Fruit fly (Drosophila melanogaster) S2 (cell line): ENCODE measurements around the gene CG1239.

ENCODE experiments used
- CG8478 ChIP-seq: fragments of >200 bp; optimal IDR thresholded peaks from 2 replicates; lab custom pipeline; 2018
- CTCF ChIP-seq, 2 experiments: fragments of >200 bp; optimal IDR thresholded peaks; 2 replicates each; lab custom pipeline; 2018

CG1239 gene

DNA sequence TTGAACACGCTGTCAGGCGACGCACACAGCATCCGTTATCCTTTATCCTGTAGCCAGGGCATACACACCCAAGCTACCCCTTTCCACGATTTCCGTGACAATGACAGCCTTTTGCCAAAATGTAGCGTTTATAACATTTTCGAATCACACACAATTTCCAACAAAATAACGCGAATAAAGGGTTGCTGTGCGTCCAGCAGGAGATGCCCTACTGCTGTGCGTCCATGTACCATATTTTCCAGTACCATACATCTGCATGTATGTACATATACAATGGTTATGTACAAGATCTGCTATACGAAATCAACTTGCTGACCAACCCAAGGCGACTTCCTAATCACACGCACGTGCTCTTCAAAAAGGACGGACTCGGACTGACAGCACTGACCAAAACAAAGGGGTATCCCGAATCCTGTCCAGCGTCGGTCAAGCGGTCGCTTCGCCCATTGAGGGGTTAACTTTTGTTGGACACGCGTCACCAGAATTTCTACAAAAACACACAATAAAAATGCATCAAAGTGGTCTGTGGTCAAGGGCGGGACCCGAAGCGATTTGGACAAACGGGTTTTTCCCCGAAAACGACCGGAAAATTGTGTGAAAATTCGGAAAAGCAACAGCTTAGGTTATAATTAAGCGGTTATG, 5.5 kb upstream of the CG1239 start:
- no peak for TF ChIP-seq CTCF (optimal IDR thresholded peaks at IDR 0.05; lab: Kevin White, UChicago)
- no peak for TF ChIP-seq CG8478

DNA sequence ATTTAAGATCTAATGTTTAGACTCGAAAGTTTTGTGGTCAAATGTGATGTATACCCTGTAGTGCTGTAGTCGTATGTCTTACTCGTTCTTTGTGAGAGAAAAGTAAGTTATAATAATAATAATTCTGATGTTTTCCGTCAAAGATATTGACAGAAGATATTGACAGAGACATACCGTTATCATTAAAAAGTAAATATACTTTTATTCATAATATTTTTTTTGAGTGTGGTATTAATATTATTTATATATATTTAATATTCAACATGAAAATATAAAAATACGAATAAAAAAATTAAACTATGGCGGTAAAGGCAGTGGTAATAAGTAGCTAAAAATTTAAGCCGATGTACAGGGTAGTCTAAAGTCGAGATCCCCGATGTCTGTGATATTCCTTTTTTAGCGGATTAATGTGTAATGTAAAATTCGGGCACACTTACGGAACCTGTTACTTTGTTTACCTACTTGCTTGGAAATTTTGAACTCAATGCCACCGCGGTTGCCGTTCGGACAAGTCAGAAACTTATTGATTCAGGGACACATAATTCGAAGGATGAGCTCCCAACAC, 3.1 kb downstream of the CG1239 start, which contains the start of the genes CG2100 and CG1236:
Gene CG2100 (minus strand): TSS at position 51 of the 565 bp plus-strand sequence.
Gene CG1236 (plus strand): TSS at position 444 of the 565 bp plus-strand sequence.
- no peak for TF ChIP-seq CTCF (optimal IDR thresholded peaks at IDR 0.05; lab: Kevin White, UChicago)
- TF ChIP-seq CG8478 = no peak

DNA sequence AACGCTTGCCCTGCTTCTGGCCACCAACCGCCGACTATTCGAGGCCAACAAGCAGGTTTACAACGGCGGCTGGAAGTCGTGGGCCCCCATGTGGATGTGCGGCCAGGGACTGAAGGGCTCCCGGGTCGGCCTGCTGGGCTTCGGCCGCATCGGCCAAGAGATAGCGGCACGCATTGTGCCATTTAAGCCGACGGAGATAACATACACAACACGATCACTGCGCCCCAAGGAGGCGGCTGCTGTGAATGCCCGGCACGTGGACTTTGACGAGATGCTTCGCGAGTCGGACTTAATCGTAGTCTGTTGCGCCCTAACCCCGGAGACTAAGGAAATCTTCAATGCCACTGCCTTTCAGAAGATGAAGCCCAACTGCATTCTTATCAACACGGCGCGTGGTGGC, 4.0 kb downstream of the CG1239 start:
- TF ChIP-seq CG8478 = no peak
- no peak for TF ChIP-seq CTCF (optimal IDR thresholded peaks at IDR 0.05; lab: Kevin White, UChicago)

DNA sequence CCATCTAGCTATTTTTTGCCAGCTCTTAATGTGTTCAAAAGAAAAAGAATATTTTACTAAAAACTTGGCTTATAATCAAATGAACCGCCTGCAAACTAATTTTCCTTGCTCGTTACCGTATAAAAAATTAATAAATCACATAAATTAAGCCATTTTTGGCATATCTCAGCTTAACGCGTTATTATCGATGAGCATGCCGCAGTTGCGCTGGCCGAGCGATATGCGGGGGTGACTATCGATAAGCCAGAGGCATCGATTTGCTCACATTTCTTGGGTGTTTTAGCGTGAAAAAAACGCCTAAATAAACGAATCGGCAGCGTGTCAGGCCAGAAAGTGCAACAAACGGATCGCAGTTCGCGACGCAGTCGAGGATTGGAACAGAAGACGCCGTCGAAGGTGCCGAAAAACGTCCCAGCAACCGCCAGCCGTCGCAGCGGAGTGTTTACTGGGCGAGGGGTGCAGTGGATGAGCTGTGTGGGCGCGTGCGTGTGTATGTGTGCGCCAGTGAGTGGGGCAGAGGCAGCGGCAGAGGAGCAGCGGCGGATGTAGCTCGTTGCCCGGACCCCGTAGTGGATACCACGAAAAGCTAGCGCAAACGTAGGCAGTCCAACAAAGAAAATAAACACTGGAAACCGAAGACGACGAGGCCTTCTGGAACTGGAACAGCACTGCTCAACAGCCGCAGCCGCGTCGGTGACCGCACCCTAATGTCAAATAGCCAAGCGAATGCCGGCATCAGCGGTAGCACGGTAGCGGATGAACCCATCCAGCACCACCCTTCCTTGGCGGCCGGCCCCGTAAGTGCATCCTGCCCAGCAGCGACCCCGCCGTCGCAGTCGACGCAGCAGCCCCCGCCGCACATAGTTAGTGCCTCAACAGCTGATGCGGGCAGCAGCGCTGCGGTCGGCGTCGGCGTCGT, 9.2 kb downstream of the CG1239 start, which contains the start of the genes Sym and Madm:
Gene Sym (minus strand): TSS at position 199 of the 919 bp plus-strand sequence.
Gene Madm (plus strand): TSS at position 233 of the 919 bp plus-strand sequence.
- no peak for TF ChIP-seq CG8478
- TF ChIP-seq CTCF (optimal IDR thresholded peaks at IDR 0.05; lab: Kevin White, UChicago) = no peak

DNA sequence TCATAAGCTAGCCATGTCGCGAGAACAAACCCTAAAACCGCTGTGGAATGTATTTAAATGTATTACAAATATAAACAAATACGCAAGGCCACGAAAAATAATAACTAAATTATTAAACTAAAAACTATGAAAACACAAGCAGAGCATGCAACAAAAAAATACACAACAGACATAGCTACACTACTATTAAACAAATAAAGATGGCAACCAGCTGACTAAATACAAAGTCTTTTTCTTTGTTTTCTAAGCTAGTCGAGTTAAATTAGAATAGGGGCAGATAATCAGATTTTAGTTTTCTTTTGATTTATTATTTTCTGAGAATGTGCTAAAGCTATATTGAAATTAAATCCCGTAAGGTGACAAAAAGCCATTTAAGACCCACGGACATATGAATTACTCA, 13.3 kb downstream of the CG1239 start:
- TF ChIP-seq CG8478 (no peak), CTCF (optimal IDR thresholded peaks at IDR 0.05; lab: Kevin White, UChicago) (no peak)

DNA sequence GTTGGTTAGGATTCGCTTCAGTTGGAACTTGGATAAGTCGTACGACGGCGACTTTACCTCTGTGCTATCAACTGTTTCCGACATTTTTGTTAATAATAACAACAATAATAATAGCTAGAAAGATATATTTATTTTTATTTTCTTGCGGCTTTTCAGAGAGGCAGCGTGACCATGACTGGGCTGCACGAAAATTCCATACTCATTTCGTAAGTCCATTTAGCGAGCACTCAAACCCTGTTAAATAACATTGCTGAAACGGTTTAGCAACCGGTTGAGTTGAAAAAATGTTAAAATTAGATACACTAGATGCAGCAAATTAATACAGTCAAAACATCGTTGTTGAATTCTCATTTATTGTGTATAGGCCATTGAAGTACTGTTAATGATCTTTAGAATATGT, 21.3 kb downstream of the CG1239 start, which contains the start of gene Dcps:
Gene Dcps (minus strand): TSS at position 181 of the 400 bp plus-strand sequence.
- TF ChIP-seq CG8478 (no peak), CTCF (optimal IDR thresholded peaks at IDR 0.05; lab: Kevin White, UChicago) (no peak)

DNA sequence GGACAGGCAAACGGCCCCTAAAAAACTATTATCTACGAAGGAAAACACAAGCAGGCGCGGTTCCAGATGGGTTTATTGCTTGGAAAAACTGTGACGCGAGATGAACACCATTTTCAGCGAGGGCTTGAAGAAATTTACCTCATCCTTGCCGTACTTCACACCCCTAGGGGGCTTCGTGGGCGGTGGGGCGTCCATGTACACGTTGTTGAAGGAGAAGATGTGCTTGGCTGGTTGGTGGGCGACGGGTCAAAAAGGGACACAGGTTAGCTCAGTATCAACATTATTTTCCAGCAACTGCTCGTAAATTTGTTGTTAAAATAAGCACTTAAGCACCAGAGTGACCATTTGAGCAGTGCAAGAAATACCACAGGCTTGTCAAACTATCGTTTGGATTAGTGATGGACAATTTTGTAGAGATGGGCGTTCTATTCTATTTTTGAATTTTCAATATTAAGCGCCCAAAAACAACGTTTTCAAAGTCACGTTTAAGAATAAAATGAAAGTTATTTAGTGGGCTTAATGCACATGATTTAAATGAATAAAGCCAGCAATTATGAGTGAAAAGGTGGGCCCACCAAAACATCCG, 25.4 kb downstream of the CG1239 start, which contains the start of gene Sec8:
Gene Sec8 (minus strand): TSS at position 374 of the 586 bp plus-strand sequence.
- no peak for TF ChIP-seq CTCF (optimal IDR thresholded peaks at IDR 0.05; lab: Kevin White, UChicago)
- TF ChIP-seq CG8478 = no peak

DNA sequence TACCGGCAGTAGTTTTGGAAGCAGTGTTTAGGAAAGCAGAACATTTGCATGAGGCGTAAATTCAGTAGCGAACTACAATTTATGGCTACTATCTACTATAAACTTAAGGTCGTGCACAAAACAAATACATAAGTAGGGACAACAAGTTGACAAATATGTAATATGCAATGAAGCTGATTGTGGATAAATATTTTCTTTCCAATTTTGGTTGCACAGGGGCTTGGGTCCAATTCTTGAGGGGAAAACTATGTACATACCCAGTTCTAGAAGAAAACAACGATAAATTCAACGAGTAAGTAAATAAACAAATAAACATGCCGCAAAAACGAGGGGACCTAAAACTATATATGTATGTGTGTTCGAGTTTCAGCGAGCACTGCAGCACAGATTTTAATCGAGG, 27.7 kb downstream of the CG1239 start:
- TF ChIP-seq CTCF (optimal IDR thresholded peaks at IDR 0.05; lab: Kevin White, UChicago) = no peak
- TF ChIP-seq CG8478 = no peak

DNA sequence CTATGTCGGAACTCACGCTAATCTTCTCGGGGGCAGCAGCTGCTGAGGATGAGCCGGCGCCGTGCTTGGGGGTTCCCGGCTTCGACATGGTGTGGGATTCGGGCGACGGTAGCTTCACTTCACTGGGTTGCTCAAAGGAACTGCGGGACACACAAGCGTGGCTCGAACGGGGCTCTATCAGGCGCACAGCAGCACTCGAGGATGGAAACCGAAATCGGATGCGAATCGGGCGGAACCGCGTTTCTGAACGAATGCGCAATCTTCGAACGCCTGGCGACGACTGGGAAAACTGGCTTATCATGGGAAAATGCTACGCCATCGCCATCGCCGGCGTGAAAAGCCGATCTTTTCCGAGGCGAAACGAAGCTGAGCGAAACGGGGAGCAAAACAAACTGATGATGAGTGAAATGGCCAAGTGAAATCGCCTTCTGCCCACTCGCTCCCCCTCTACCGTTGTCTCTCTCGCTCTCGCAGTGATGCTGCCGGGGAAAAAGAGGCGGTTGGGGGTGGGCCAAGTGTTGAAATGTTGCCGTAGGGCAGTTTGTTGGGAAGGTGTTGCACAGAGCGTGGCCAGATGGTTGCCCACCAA, 38.4 kb downstream of the CG1239 start:
- TF ChIP-seq CTCF (optimal IDR thresholded peaks at IDR 0.05; lab: Kevin White, UChicago) (no peak), CG8478 (no peak)

DNA sequence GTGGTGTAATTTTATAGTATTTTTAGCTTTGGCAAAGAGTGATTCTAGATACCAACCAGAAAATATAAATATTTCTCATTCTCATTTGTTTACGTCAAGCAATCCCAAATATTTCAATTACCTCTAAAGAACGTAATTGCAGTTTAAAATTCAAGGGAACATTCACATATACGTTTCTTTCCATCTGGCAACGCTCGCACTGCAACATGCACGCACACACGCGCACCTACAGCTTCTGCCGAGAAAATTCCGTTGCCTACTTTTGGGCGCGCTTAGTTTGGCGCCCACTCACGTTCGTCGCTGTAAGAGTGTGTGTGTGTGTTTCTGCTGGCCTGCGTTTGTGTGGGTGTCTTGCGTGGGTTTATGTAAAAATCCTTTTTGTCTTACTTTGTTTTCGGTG, 39.1 kb downstream of the CG1239 start:
- TF ChIP-seq CTCF (optimal IDR thresholded peaks at IDR 0.05; lab: Kevin White, UChicago) = peak; percentile 29 to 47
- no peak for TF ChIP-seq CG8478

DNA sequence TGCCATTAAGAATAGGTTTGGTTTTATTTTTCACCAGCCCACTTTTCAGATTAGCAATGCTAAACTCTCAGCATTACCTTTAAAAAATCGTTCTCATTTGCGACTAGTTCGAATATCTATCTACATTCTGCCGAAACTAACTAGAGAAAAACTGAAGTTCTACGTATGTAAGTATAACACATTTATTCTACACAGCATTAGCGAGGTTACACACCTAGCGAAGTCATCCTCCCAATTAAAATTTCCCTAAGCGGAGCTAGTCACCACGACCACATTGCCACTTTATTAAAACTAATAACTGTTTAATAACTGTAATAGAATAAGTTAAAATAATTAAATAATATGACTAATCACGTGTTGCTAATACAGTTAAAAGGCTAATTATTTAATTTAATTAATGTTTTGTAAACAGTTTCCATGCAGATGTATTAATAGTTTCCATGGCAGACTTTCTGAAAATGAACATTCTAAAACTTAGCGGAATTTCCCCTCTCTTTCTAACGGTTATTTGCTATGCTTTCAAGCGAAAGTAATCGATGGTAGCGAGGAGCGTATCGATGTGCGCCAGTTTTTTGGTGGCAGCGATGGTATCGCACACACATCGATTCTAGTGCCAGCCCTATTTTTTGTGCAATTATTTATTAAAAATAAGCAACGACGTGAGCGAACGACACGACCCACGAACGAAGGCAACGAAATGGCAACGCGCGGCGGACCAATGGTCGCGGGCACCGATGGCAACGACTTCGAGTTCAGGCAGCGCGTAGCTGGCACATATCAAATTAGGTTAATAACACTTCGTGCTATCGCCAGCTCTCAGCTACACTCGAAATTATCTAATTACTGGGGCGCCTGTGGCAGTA, 45.6 kb downstream of the CG1239 start, which contains the start of gene jagn:
Gene jagn (plus strand): TSS at position 585 of the 863 bp plus-strand sequence.
- TF ChIP-seq CG8478 (no peak), CTCF (optimal IDR thresholded peaks at IDR 0.05; lab: Kevin White, UChicago) (peak; percentile 63 to 77)

DNA sequence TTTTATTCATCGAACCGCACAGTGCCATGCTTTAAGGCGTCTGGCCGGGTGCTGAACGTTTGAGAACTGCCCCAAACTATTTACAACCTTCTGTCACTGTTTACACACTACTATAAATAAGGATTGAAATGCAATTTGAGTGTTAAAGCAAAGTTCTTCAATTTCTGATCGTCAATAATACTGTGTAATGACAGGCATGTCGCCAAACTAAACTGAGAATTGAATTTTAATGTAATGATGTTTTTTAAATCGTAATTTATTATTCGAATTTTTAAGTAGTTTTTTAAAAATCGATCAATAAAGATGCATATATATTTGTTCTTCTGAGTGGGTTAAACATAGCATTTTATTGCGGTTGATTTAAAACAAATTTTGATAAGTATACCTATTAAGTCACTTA, 47.7 kb downstream of the CG1239 start, which contains the start of gene CG2082:
Gene CG2082 (minus strand): TSS at position 101 of the 400 bp plus-strand sequence.
- TF ChIP-seq CG8478 (no peak), CTCF (optimal IDR thresholded peaks at IDR 0.05; lab: Kevin White, UChicago) (no peak)

DNA sequence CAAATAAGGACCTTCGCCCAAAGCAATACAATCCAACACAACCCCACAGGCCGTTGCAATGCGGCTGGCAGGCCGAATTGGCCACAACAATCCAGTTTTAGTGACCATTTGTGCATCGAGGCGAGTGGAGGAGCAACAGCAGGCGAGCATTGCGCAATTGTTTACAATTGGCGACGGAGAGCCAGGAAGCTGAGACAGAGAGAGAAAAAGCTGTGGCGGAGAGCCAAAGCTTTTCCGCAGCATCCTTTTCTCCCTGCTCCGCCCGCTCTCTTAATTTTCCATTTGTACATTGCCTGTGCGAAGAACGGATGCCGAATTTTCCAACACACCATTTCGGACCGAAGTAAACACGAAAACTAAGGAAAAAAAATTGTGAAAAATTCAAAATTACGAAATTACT, 48.1 kb downstream of the CG1239 start, which contains the start of gene kat-60L1:
Gene kat-60L1 (plus strand): TSS at position 301 of the 400 bp plus-strand sequence.
- TF ChIP-seq CTCF (optimal IDR thresholded peaks at IDR 0.05; lab: Kevin White, UChicago) = no peak
- no peak for TF ChIP-seq CG8478
